Fruit fly (Drosophila melanogaster): ENCODE measurements around the gene CG7872.

CG7872 gene

DNA sequence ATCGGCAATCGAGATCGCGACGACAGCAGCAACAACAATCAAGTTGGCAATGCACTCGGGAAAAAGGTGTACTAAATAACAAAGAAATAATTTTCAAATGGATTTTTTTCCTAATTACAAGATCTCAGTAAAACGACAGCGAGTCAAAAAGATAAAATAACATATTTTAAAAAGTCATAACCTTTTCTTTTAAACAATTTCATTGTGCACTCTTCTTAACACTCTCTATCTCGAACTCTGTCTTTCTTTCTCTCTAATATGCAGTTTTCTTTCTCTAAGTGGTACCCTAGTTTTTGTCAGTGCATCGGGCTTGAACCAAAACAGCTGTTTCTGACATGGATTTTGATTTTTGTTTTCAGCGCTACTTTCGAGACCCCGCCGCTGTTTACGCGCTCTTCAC, 28.9 kb upstream of the CG7872 start (continued):
- TF ChIP-seq nmo (GFP tag; optimal IDR thresholded peaks at IDR 0.05), result peak; percentile 87
- TF ChIP-seq sug (tag; optimal IDR thresholded peaks at IDR 0.05), result peak; percentile 67
- TF ChIP-seq Tbp (GFP tag; optimal IDR thresholded peaks at IDR 0.05), result no peak
- TF ChIP-seq ham (GFP tag; IDR thresholded peaks at IDR 0.05), result no peak
- TF ChIP-seq Max (GFP tag; optimal IDR thresholded peaks at IDR 0.05), result peak; percentile 35
- TF ChIP-seq z (GFP tag; IDR thresholded peaks at IDR 0.05), result no peak
- TF ChIP-seq CG4707 (GFP tag; optimal IDR thresholded peaks at IDR 0.05), result no peak
- TF ChIP-seq CG18764 (GFP tag; optimal IDR thresholded peaks at IDR 0.05), result peak; percentile 52
- TF ChIP-seq CG8388 (GFP tag; optimal IDR thresholded peaks at IDR 0.05), result peak; percentile 73
- peak; percentile 12 for TF ChIP-seq Atf3 (GFP tag; optimal IDR thresholded peaks at IDR 0.05)
- TF ChIP-seq H15 (GFP tag; IDR thresholded peaks at IDR 0.05), result peak; percentile 54; the same call in 1 of the 3 replicates
- no peak for TF ChIP-seq insv (GFP tag; optimal IDR thresholded peaks at IDR 0.05)
- no peak for TF ChIP-seq CG10959 (GFP tag; IDR thresholded peaks at IDR 0.05)
- TF ChIP-seq bbx (GFP tag; IDR thresholded peaks at IDR 0.05; ENCODE audit: partially characterized antibody), result no peak
- TF ChIP-seq CG8924 (tag; optimal IDR thresholded peaks at IDR 0.05), result peak; percentile 81
- TF ChIP-seq danr (GFP tag; IDR thresholded peaks at IDR 0.05), result peak; percentile 71
- TF ChIP-seq Sox102F (GFP tag; optimal IDR thresholded peaks at IDR 0.05), result peak; percentile 84
- peak; percentile 72 for TF ChIP-seq CG10979 (tag; optimal IDR thresholded peaks at IDR 0.05)
- no peak for TF ChIP-seq fru (optimal IDR thresholded peaks at IDR 0.05)
- peak; percentile 42 for TF ChIP-seq Nf-YB (GFP tag; optimal IDR thresholded peaks at IDR 0.05)
- peak; percentile 55 for TF ChIP-seq CG8281 (tag; optimal IDR thresholded peaks at IDR 0.05)
- peak; percentile 83 for TF ChIP-seq unpg (GFP tag; optimal IDR thresholded peaks at IDR 0.05)
- TF ChIP-seq nerfin-1 (tag; optimal IDR thresholded peaks at IDR 0.05), result peak; percentile 66
- TF ChIP-seq pzg (GFP tag; optimal IDR thresholded peaks at IDR 0.05), result no peak
- peak; percentile 61 for TF ChIP-seq H2.0 (GFP tag; IDR thresholded peaks at IDR 0.05)
- TF ChIP-seq p53 (GFP tag; optimal IDR thresholded peaks at IDR 0.05), result no peak
- no peak for TF ChIP-seq tll (GFP tag; optimal IDR thresholded peaks at IDR 0.05)
- TF ChIP-seq Lpt (GFP tag; optimal IDR thresholded peaks at IDR 0.05), result no peak
- TF ChIP-seq tin (GFP tag; optimal IDR thresholded peaks at IDR 0.05), result peak; percentile 59
- TF ChIP-seq CG1529 (GFP tag; optimal IDR thresholded peaks at IDR 0.05), result peak; percentile 56
- TF ChIP-seq sens-2 (GFP tag; IDR thresholded peaks at IDR 0.05), result 0 out of 2 replicates have a peak, but pooled peaks have one; percentile 28
- TF ChIP-seq CG9727 (GFP tag; optimal IDR thresholded peaks at IDR 0.05), result peak; percentile 74
- peak; percentile 89 for TF ChIP-seq CG17361 (GFP tag; IDR thresholded peaks at IDR 0.05)
- TF ChIP-seq luna (GFP tag; optimal IDR thresholded peaks at IDR 0.05), result peak; percentile 66
- TF ChIP-seq Bgb (GFP tag; IDR thresholded peaks at IDR 0.05; ENCODE audit: partially characterized antibody), result no peak
- TF ChIP-seq cato (GFP tag; optimal IDR thresholded peaks at IDR 0.05; ENCODE audit: borderline replicate concordance), result peak; percentile 33
- TF ChIP-seq Scr (GFP tag; IDR thresholded peaks at IDR 0.05; ENCODE audit: partially characterized antibody), result no peak
- peak; percentile 73 for TF ChIP-seq BtbVII (GFP tag; optimal IDR thresholded peaks at IDR 0.05)
- TF ChIP-seq pros (GFP tag; optimal IDR thresholded peaks at IDR 0.05), result no peak
- TF ChIP-seq CG3281 (GFP tag; optimal IDR thresholded peaks at IDR 0.05), result peak; percentile 82
- TF ChIP-seq Ravus (GFP tag; IDR thresholded peaks at IDR 0.05), result peak; percentile 55
- TF ChIP-seq CG30403 (GFP tag; optimal IDR thresholded peaks at IDR 0.05), result peak; percentile 83
- no peak for TF ChIP-seq h (optimal IDR thresholded peaks at IDR 0.05)
- TF ChIP-seq CG7745 (tag; optimal IDR thresholded peaks at IDR 0.05), result no peak
- TF ChIP-seq Elba2 (GFP tag; optimal IDR thresholded peaks at IDR 0.05), result no peak
- TF ChIP-seq Gug (GFP tag; IDR thresholded peaks at IDR 0.05), result peak; percentile 55; the same call in 3 of the 4 replicates
- 0 out of 2 replicates have a peak, but pooled peaks have one; percentile 7 for TF ChIP-seq Lim3 (GFP tag; IDR thresholded peaks at IDR 0.05)
- peak; percentile 51 for TF ChIP-seq Doc2 (GFP tag; IDR thresholded peaks at IDR 0.05)
- peak; percentile 57 for TF ChIP-seq az2 (GFP tag; optimal IDR thresholded peaks at IDR 0.05)
- peak; percentile 83; the same call in 2 of the 3 replicates for TF ChIP-seq so (GFP tag; IDR thresholded peaks at IDR 0.05)
- no peak for TF ChIP-seq CG11456 (GFP tag; IDR thresholded peaks at IDR 0.05)
- peak; percentile 67; the same call in 1 of the 2 replicates for TF ChIP-seq stc (GFP tag; IDR thresholded peaks at IDR 0.05)

Data from whole organism, embryonic.